Worm (Caenorhabditis elegans): ENCODE data around the gene sulp-5.

DNA sequence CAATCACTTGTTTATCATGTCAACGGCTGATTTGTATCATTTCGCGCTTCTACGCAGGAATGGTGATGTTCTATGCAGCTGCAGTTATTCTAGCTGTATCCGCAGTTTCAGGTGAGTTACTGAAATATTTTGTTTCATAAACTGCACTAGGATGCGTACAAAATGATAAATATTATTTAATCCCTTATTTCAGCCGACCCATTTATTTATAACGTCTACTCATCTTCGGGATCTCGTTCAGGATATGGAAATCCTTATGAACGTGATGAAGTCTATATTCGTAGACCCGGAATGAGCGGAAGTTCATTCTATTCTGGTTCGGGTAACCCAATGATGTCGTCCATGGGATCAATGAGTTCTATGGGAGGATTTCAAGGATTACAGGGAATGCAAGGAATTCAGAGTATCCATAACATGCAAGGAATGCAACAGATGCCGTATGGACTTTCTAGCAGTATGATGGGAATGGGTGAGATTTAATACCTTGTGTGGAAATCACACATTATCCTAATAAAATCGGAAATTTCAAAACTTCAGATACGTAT is 49.3 kb downstream of the sulp-5 start, which contains the start of gene F58H1.2:
- TF ChIP-seq alr-1 (tag; optimal IDR thresholded peaks at IDR 0.05) (no peak), snpc-4 (tag; optimal IDR thresholded peaks at IDR 0.05) (no peak), zag-1 (tag; optimal IDR thresholded peaks at IDR 0.05) (no peak), R02D3.7 (tag; optimal IDR thresholded peaks at IDR 0.05) (no peak), nhr-77 (tag; optimal IDR thresholded peaks at IDR 0.05) (no peak), elt-3 (tag; optimal IDR thresholded peaks at IDR 0.05) (no peak), elt-1 (tag; optimal IDR thresholded peaks at IDR 0.05) (no peak), skn-1 (tag; optimal IDR thresholded peaks at IDR 0.05) (no peak), ZK546.5 (tag; optimal IDR thresholded peaks at IDR 0.05) (no peak), lsy-2 (tag; optimal IDR thresholded peaks at IDR 0.05) (no peak), ztf-11 (tag; optimal IDR thresholded peaks at IDR 0.05) (no peak)
